5 worm cellular contexts compared by ENCODE assay signal in the genomic region with DNA sequence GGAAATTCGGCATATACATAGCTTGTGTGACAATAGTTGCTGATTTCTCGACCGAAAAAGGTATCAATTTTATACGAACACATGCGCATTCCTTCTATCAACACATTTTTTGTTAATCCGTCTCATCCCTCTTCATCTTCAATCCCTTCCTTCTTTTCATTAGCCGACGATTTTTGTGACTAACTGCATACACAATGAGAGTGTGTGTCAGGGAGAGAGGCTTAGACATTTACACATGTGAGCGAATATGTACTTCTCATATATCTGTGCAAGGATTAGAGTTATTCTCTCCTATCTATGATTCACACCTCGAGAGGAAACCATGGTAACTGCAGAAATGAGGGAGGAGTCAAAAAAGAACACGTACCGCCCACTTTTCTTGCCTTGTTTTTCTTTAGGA.
TF ChIP-seq lines count a peak whose summit lies in the region.

No protein-coding gene starts in this region.

TF ChIP-seq in whole organism, L1 larva, 84 proteins besides CTCF, POLR2A, EP300 and RAD21:
- TF ChIP-seq dsc-1 (tag; optimal IDR thresholded peaks at IDR 0.05; lab: Kevin White, UChicago) = peak; percentile 56
- TF ChIP-seq lin-14 (GFP tag; optimal IDR thresholded peaks at IDR 0.05; lab: Kevin White, UChicago) = peak; percentile 21
- no peak for TF ChIP-seq Y116A8C.19 (tag; optimal IDR thresholded peaks at IDR 0.05; lab: Kevin White, UChicago; ENCODE audit: borderline replicate concordance)
- no peak for TF ChIP-seq nhr-77 (tag; optimal IDR thresholded peaks at IDR 0.05; lab: Kevin White, UChicago)
- TF ChIP-seq dpl-1 (GFP tag; optimal IDR thresholded peaks at IDR 0.05; lab: Kevin White, UChicago) = no peak
- TF ChIP-seq fos-1 (tag; optimal IDR thresholded peaks at IDR 0.05; lab: Kevin White, UChicago) = peak; percentile 11
- TF ChIP-seq blmp-1 (tag; optimal IDR thresholded peaks at IDR 0.05; lab: Kevin White, UChicago) = peak; percentile 37
- TF ChIP-seq unc-86 (tag; optimal IDR thresholded peaks at IDR 0.05; lab: Kevin White, UChicago) = no peak
- TF ChIP-seq fkh-8 (tag; optimal IDR thresholded peaks at IDR 0.05; lab: Kevin White, UChicago) = peak; percentile 61
TF ChIP-seq in whole organism, L1 larva: peak in this region for 5.

TF ChIP-seq in whole organism, L2 larva, 48 proteins besides CTCF, POLR2A, EP300 and RAD21:
- TF ChIP-seq gmeb-1 (tag; optimal IDR thresholded peaks at IDR 0.05; lab: Kevin White, UChicago) (no peak), fos-1 (tag; optimal IDR thresholded peaks at IDR 0.05; lab: Kevin White, UChicago) (peak; percentile 27)

TF ChIP-seq in whole organism, L3 larva, 47 proteins besides CTCF, POLR2A, EP300 and RAD21:
- TF ChIP-seq nhr-11 (tag; optimal IDR thresholded peaks at IDR 0.05; lab: Kevin White, UChicago) (peak; percentile 23), hmg-11 (tag; optimal IDR thresholded peaks at IDR 0.05; lab: Kevin White, UChicago) (no peak), nhr-25 (tag; optimal IDR thresholded peaks at IDR 0.05; lab: Kevin White, UChicago) (peak; percentile 49)

TF ChIP-seq in whole organism, L4 larva, 104 proteins besides CTCF, POLR2A, EP300 and RAD21:
- TF ChIP-seq ceh-32 (tag; optimal IDR thresholded peaks at IDR 0.05; lab: Kevin White, UChicago; ENCODE audit: poor library complexity) (no peak), mxl-3 (GFP tag; optimal IDR thresholded peaks at IDR 0.05; lab: Kevin White, UChicago) (peak; percentile 11), lsy-2 (tag; optimal IDR thresholded peaks at IDR 0.05; lab: Kevin White, UChicago) (peak in 1 of 2 experiments; percentile 3)
TF ChIP-seq in whole organism, L4 larva: peak in this region for 2.

TF ChIP-seq in whole organism, early embryonic, 17 proteins besides CTCF, POLR2A, EP300 and RAD21:
- TF ChIP-seq ceh-36 (tag; optimal IDR thresholded peaks at IDR 0.05; lab: Kevin White, UChicago) (peak; percentile 19), ama-1 (optimal IDR thresholded peaks at IDR 0.05; lab: Kevin White, UChicago) (no peak)
TF ChIP-seq in whole organism, early embryonic: peak in this region for 1.
